Worm (Caenorhabditis elegans): Measurements from ENCODE around the gene F22F7.11.

Gene F22F7.11

DNA sequence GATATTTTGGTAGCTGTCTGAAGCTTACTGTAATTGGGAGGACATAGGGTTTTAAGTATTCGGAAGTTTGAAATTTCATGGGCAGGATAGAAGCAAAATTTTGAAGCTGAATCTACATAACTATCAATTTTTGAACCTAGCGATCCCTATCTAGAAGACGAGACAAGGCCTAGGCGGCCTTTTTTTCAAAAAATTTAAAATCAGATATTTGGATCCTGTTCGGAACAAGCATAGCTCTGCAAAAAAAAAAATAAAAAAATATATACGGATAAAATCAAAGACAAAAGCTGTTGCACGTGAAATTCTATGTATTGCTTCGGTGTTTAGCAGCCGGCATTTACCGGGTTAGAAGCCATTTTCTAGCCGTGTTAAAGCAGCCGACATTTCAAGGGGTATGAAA is 24.4 kb upstream of the F22F7.11 start, which contains the start of gene F36F12.2:
F36F12.2 (minus strand) TSS at position 101 of the 400 bp plus-strand sequence.
- TF ChIP-seq rcor-1 (GFP tag; IDR thresholded peaks at IDR 0.05) (no peak), xnd-1 (tag; optimal IDR thresholded peaks at IDR 0.05) (no peak), egrh-3 (GFP tag; IDR thresholded peaks at IDR 0.05) (no peak), nhr-27 (tag; optimal IDR thresholded peaks at IDR 0.05) (no peak), T26A5.8 (tag; optimal IDR thresholded peaks at IDR 0.05) (no peak)

DNA sequence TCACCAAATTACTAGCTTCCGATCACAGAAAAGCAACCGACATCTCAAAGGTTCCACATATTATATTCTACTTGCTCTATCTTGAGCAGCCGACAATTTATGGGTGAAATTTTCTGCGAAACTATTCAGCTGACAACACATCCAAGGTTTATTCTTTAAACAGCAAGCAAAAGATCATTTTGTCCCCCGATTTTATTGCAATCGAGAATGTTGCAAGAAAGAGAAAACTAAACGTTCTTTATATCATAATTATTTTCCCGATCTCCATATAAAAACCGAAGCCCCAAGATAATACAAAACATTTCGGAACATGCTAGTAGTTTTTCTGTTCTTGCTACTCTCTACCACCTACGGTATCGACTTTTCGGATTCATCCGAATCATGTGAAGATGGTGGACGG is 23.9 kb upstream of the F22F7.11 start, which contains the start of gene clec-207:
clec-207 (plus strand) TSS at position 301 of the 400 bp plus-strand sequence.
- TF ChIP-seq lin-54 (GFP tag; optimal IDR thresholded peaks at IDR 0.05) (no peak), lsy-27 (tag; optimal IDR thresholded peaks at IDR 0.05; ENCODE audit: borderline replicate concordance, insufficient read depth) (no peak), K12H6.12 (tag; optimal IDR thresholded peaks at IDR 0.05) (no peak), dpff-1 (tag; optimal IDR thresholded peaks at IDR 0.05) (no peak), cebp-2 (GFP tag; IDR thresholded peaks at IDR 0.05) (no peak), repo-1 (tag; optimal IDR thresholded peaks at IDR 0.05) (no peak), ccch-3 (GFP tag; optimal IDR thresholded peaks at IDR 0.05) (no peak), sdz-38 (tag; optimal IDR thresholded peaks at IDR 0.05) (no peak), ceh-58 (GFP tag; IDR thresholded peaks at IDR 0.05) (no peak)

DNA sequence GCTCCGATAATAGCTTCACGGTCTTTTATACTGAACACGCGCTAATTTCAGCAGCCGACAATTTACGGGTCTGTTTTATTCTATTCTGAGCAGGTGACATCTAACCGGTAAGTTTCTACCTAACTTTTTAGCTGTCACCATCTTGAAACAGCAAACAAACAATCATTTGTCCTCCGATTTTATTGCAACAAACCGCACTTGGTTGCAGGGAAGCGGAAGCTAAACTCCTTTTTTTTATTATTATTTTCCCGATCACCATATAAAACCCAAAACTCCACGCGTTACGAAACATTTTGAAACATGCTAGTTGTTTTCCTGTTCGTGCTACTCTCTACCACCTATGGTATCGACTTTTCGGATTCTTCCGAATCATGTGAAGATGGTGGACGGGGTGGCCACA is 22.0 kb upstream of the F22F7.11 start, which contains the start of gene clec-208:
clec-208 (plus strand) TSS at position 301 of the 400 bp plus-strand sequence.
- TF ChIP-seq ama-1 (optimal IDR thresholded peaks at IDR 0.05): no peak
- no peak for TF ChIP-seq ama-1 (GFP tag; optimal IDR thresholded peaks at IDR 0.05)
- TF ChIP-seq ceh-79 (tag; optimal IDR thresholded peaks at IDR 0.05): no peak
- TF ChIP-seq D2030.7 (GFP tag; IDR thresholded peaks at IDR 0.05): no peak
- TF ChIP-seq ztf-25 (GFP tag; IDR thresholded peaks at IDR 0.05): no peak
- no peak for TF ChIP-seq snpc-1.3 (tag; optimal IDR thresholded peaks at IDR 0.05; ENCODE audit: insufficient read depth)
- TF ChIP-seq lsy-27 (tag; optimal IDR thresholded peaks at IDR 0.05; ENCODE audit: borderline replicate concordance, insufficient read depth): no peak
- no peak for TF ChIP-seq cebp-2 (GFP tag; IDR thresholded peaks at IDR 0.05)

DNA sequence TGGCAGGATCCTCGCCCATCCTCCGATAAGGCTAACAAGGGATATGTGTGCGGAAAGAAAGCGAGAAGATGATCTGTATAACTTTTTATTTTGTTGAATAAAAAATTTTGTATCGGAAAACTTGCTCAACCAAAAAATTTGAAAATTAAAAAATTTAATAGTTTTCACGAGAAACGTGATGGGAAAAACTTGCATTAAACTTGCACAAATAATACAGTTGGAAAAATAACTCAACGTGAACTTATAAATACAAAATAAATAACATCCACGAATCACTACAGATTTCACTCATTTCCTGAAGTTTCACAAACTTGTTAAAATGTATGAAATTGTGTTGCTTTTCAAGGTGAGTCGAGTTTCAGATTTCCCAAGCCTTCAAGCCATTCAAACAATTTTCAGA is 20.6 kb upstream of the F22F7.11 start, which contains the start of gene F36F12.7:
F36F12.7 (plus strand) TSS at position 301 of the 400 bp plus-strand sequence.
- no peak for TF ChIP-seq xnd-1 (tag; optimal IDR thresholded peaks at IDR 0.05)
- no peak for TF ChIP-seq attf-6 (GFP tag; IDR thresholded peaks at IDR 0.05)
- TF ChIP-seq T26A5.8 (tag; optimal IDR thresholded peaks at IDR 0.05): no peak
- TF ChIP-seq egl-44 (GFP tag; IDR thresholded peaks at IDR 0.05): no peak
- no peak for TF ChIP-seq madf-10 (tag; optimal IDR thresholded peaks at IDR 0.05)
- TF ChIP-seq F55B11.4 (tag; optimal IDR thresholded peaks at IDR 0.05; ENCODE audit: borderline replicate concordance, insufficient read depth): no peak
- no peak for TF ChIP-seq B0261.1 (tag; optimal IDR thresholded peaks at IDR 0.05)
- no peak for TF ChIP-seq F57A8.1 (GFP tag; optimal IDR thresholded peaks at IDR 0.05)
- no peak for TF ChIP-seq F23B12.7 (tag; optimal IDR thresholded peaks at IDR 0.05; ENCODE audit: insufficient read depth)
- no peak for TF ChIP-seq C17E4.6 (GFP tag; IDR thresholded peaks at IDR 0.05)
- no peak for TF ChIP-seq ztf-18 (tag; optimal IDR thresholded peaks at IDR 0.05)
- TF ChIP-seq him-1 (tag; optimal IDR thresholded peaks at IDR 0.05): no peak
- TF ChIP-seq F33H1.4 (GFP tag; IDR thresholded peaks at IDR 0.05): no peak
- TF ChIP-seq mcd-1 (GFP tag; IDR thresholded peaks at IDR 0.05): no peak
- TF ChIP-seq ztf-25 (GFP tag; IDR thresholded peaks at IDR 0.05): no peak
- TF ChIP-seq aptf-2 (GFP tag; conservative IDR thresholded peaks at IDR 0.05): no peak
- TF ChIP-seq T07F8.4 (tag; optimal IDR thresholded peaks at IDR 0.05): no peak
- no peak for TF ChIP-seq aptf-3 (GFP tag; IDR thresholded peaks at IDR 0.05)
- no peak for TF ChIP-seq hmg-1.2 (GFP tag; IDR thresholded peaks at IDR 0.05)
- TF ChIP-seq C06A6.2 (GFP tag; conservative IDR thresholded peaks at IDR 0.05): no peak
